Worm (Caenorhabditis elegans): ENCODE data around the gene D2096.6.

DNA sequence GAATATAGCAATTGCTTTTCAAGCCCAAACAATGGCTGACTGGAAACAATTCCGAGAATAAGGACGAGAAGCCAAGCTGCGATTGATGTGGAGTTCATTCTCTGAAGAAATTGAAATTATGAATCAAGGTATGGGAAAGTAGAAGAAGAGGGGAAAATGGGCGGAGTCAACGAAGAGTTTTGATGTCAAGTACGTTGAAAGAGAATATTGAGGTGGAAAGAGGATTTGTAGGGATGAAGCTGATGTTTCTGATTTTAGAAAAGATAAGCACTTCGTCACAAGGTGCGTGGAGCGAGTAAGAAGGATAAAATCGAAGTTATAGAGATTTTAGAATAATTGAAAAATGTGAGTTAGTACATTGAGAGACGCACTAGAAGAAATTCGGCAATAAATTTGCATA, 13.7 kb upstream of the D2096.6 start, which contains the start of gene D2096.9:
- TF ChIP-seq mep-1 (tag; optimal IDR thresholded peaks at IDR 0.05): no peak
- TF ChIP-seq mdl-1 (tag; optimal IDR thresholded peaks at IDR 0.05): no peak
- TF ChIP-seq zag-1 (tag; optimal IDR thresholded peaks at IDR 0.05): no peak
- TF ChIP-seq pqm-1 (tag; optimal IDR thresholded peaks at IDR 0.05): no peak
- TF ChIP-seq dpl-1 (GFP tag; optimal IDR thresholded peaks at IDR 0.05): no peak

Measured in whole organism, L4 larva.